Fruit fly (Drosophila melanogaster) whole organism, pupa: ENCODE data around the gene Cpr65Au.

Experiments
- CG10348 ChIP-seq: fragments of 200-800 bp; sonication (Bioruptor generic); IDR thresholded peaks from 2 replicates; pipeline ENCODE4 v1.3.6; 2022; ENCODE audit warnings: missing biosample characterization, missing genetic modification characterization
- CG12605 ChIP-seq: fragments of 200-800 bp; sonication (Bioruptor generic); IDR thresholded peaks from 2 replicates; pipeline ENCODE4 v1.3.6; 2022; ENCODE audit warnings: missing biosample characterization, missing genetic modification characterization
- CG13204 ChIP-seq: fragments of 200-800 bp; sonication (Bioruptor generic); optimal IDR thresholded peaks from 2 replicates; lab custom pipeline; 2018; ENCODE audit warnings: missing biosample characterization, mild to moderate bottlenecking, missing genetic modification characterization, moderate library complexity
- CG14655 ChIP-seq: fragments of 200-800 bp; sonication (Bioruptor generic); optimal IDR thresholded peaks from 3 replicates; lab custom pipeline; 2017; ENCODE audit warnings: mild to moderate bottlenecking, missing biosample characterization, missing genetic modification reagents, missing genetic modification characterization
- CG15710 ChIP-seq: fragments of 200-800 bp; sonication (Bioruptor generic); optimal IDR thresholded peaks from 2 replicates; lab custom pipeline; 2018; ENCODE audit warnings: missing biosample characterization, mild to moderate bottlenecking, missing genetic modification characterization, moderate library complexity
- CG17806 ChIP-seq: fragments of 200-800 bp; sonication (Bioruptor generic); optimal IDR thresholded peaks from 2 replicates; lab custom pipeline; 2018; ENCODE audit warnings: missing biosample characterization, mild to moderate bottlenecking, missing genetic modification characterization, moderate library complexity
- CG32121 ChIP-seq: fragments of 200-800 bp; sonication (Bioruptor generic); IDR thresholded peaks from 2 replicates; pipeline ENCODE4 v1.3.6; 2022; ENCODE audit warnings: missing biosample characterization, missing genetic modification characterization
- CG34367 ChIP-seq: fragments of 200-800 bp; sonication (Bioruptor generic); optimal IDR thresholded peaks from 2 replicates; lab custom pipeline; 2018; ENCODE audit warnings: missing biosample characterization, mild to moderate bottlenecking, missing genetic modification characterization
- CG8159 ChIP-seq: fragments of 200-800 bp; sonication (Bioruptor generic); optimal IDR thresholded peaks from 3 replicates; lab custom pipeline; 2018; ENCODE audit warnings: missing biosample characterization, mild to moderate bottlenecking, missing genetic modification characterization, moderate library complexity
- CG8301 ChIP-seq: fragments of 200-800 bp; sonication (Bioruptor generic); optimal IDR thresholded peaks from 2 replicates; lab custom pipeline; 2018; ENCODE audit warnings: missing biosample characterization, mild to moderate bottlenecking, missing genetic modification characterization
- CG9948 ChIP-seq: fragments of 200-800 bp; sonication (Bioruptor generic); optimal IDR thresholded peaks from 2 replicates; lab custom pipeline; 2018; ENCODE audit warnings: missing biosample characterization, mild to moderate bottlenecking, missing genetic modification characterization, moderate library complexity
- D1 ChIP-seq: fragments of 200-800 bp; sonication (Bioruptor generic); optimal IDR thresholded peaks from 2 replicates; lab custom pipeline; 2018; ENCODE audit warnings: missing biosample characterization, mild to moderate bottlenecking, missing genetic modification characterization, moderate library complexity
- EcR ChIP-seq: fragments of 200-800 bp; sonication (Bioruptor generic); optimal IDR thresholded peaks from 3 replicates; lab custom pipeline; 2019; ENCODE audit warnings: missing biosample characterization, missing genetic modification characterization, mild to moderate bottlenecking, moderate library complexity, missing genetic modification reagents
- Ets98B ChIP-seq: fragments of 200-800 bp; sonication (Bioruptor generic); IDR thresholded peaks from 2 replicates; pipeline ENCODE4 v1.3.6; 2022; ENCODE audit warnings: missing biosample characterization, missing genetic modification characterization
- Pif1A ChIP-seq: fragments of 200-800 bp; sonication (Bioruptor generic); optimal IDR thresholded peaks from 3 replicates; lab custom pipeline; 2016; ENCODE audit warnings: missing biosample characterization, missing genetic modification characterization
- Pif1B ChIP-seq: fragments of 200-800 bp; sonication (Bioruptor generic); optimal IDR thresholded peaks from 3 replicates; lab custom pipeline; 2016; ENCODE audit warnings: missing biosample characterization, missing genetic modification characterization
- Snoo ChIP-seq: fragments of 200-800 bp; sonication (Bioruptor generic); optimal IDR thresholded peaks from 3 replicates; lab custom pipeline; 2017; ENCODE audit warnings: missing biosample characterization, mild to moderate bottlenecking, missing genetic modification characterization, inconsistent platforms
- fd96Ca ChIP-seq: fragments of 200-800 bp; sonication (Bioruptor generic); IDR thresholded peaks from 3 replicates; pipeline ENCODE4 v1.3.6; 2022; ENCODE audit warnings: missing biosample characterization, missing genetic modification characterization
- gl ChIP-seq: fragments of 200-800 bp; sonication (Bioruptor generic); optimal IDR thresholded peaks from 2 replicates; lab custom pipeline; 2018; ENCODE audit warnings: missing biosample characterization, mild to moderate bottlenecking, missing genetic modification characterization
- rn ChIP-seq: fragments of 200-800 bp; sonication (Bioruptor generic); IDR thresholded peaks from 2 replicates; pipeline ENCODE4 v1.3.6; 2022; ENCODE audit warnings: missing biosample characterization, missing genetic modification characterization

The Cpr65Au gene

DNA sequence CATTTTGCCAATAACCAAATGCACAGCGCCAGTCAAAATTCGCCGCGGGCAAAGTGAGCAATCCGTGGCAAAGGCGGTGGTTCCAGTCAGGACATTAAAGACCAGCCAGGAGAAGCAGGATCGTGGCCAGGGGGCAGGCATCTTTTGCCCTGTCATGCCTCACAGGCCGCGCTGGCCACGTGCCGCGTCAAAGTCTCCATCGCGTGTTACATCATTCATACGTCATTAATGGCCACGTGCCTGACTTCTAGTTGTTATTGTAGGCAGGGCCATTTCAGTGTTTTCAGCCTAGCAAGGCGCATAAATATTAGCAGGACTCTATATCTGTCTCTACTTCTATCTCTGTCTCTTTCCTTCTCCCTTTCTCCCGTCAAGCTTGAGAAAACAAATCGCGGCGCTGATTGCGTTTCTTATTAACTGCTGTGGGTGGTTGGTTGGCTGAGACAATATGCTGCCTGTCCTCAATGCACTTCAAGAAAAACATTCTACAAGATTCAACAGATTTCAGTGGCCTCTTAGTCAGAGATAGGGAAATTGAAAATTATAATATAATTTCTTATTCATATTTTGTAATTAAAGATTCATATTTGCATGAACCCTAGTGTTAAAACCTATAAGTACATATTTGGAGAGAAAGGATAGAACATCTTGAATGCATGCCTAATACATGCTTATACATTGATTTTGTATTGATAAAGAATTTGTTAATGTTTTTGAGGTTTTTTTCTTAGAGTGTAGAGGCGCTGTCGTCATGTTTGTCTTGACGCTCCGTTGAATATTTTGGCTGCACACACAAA is 23.4 kb downstream of the Cpr65Au start:
- TF ChIP-seq EcR (GFP tag; lab: Kevin White, UChicago) (no peak), CG10348 (GFP tag; lab: Robert Waterston, UW) (no peak), CG12605 (GFP tag; lab: Robert Waterston, UW) (no peak), Snoo (tag; lab: Kevin White, UChicago) (no peak), gl (tag; lab: Kevin White, UChicago) (no peak), CG8301 (tag; lab: Kevin White, UChicago) (no peak), CG9948 (tag; lab: Kevin White, UChicago) (no peak), Ets98B (GFP tag; lab: Robert Waterston, UW) (no peak), Pif1A (GFP tag; lab: Kevin White, UChicago) (no peak), fd96Ca (no peak), rn (GFP tag; lab: Robert Waterston, UW) (no peak), CG14655 (GFP tag; lab: Kevin White, UChicago) (no peak), CG32121 (GFP tag; lab: Robert Waterston, UW) (no peak)

DNA sequence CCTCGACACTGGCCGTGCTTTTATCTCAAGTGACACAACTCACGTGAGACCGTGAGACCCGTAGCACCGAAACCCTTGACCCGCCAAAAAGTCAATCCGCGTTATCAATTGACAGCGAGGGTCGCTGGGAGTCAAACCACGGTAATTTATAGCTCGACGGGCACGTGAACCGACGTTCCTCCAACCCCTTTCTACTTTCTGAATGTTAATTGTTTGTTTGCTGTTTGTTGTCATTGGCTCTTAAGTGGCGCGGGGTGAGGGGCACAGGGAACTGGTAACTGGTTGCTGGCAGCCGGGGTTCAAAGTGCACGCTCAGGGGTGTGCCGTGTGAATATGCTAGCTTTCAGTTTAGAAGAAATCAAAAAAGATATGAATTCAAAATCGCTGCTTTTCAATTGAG is 25.2 kb downstream of the Cpr65Au start:
- no peak for TF ChIP-seq CG12605 (GFP tag; lab: Robert Waterston, UW)
- TF ChIP-seq gl (tag; lab: Kevin White, UChicago) = no peak
- TF ChIP-seq CG32121 (GFP tag; lab: Robert Waterston, UW) = no peak
- no peak for TF ChIP-seq CG15710
- TF ChIP-seq EcR (GFP tag; lab: Kevin White, UChicago) = no peak
- no peak for TF ChIP-seq CG9948 (tag; lab: Kevin White, UChicago)
- no peak for TF ChIP-seq CG10348 (GFP tag; lab: Robert Waterston, UW)
- TF ChIP-seq CG34367 (tag; lab: Kevin White, UChicago) = no peak
- no peak for TF ChIP-seq CG14655 (GFP tag; lab: Kevin White, UChicago)
- TF ChIP-seq Ets98B (GFP tag; lab: Robert Waterston, UW) = no peak
- TF ChIP-seq CG13204 (GFP tag; lab: Kevin White, UChicago) = no peak
- TF ChIP-seq rn (GFP tag; lab: Robert Waterston, UW) = no peak
- TF ChIP-seq Pif1A (GFP tag; lab: Kevin White, UChicago) = no peak
- TF ChIP-seq D1 (tag; lab: Kevin White, UChicago) = no peak
- TF ChIP-seq CG8301 (tag; lab: Kevin White, UChicago) = no peak

DNA sequence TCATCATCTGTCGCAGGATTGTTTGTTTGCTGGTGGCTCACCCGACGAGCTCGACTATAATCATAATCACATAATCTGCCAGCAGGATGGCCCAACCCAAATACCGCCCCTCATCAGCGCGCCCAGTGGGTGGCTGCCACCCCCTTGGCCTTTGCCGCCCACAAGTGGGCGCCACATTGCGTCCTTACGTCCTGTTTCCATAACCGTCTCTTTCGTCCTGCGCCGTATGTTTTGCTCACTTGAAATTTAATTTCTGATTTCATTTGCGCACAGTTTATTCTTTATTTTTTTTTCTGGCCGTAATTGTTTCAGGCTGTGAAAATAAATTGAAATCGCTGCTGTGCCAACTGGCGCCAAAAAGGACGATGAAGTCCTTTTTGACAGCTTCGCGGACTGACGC is 26.5 kb downstream of the Cpr65Au start:
- no peak for TF ChIP-seq CG8301 (tag; lab: Kevin White, UChicago)
- no peak for TF ChIP-seq gl (tag; lab: Kevin White, UChicago)
- no peak for TF ChIP-seq CG34367 (tag; lab: Kevin White, UChicago)
- no peak for TF ChIP-seq CG12605 (GFP tag; lab: Robert Waterston, UW)
- no peak for TF ChIP-seq CG13204 (GFP tag; lab: Kevin White, UChicago)
- TF ChIP-seq CG14655 (GFP tag; lab: Kevin White, UChicago) = no peak
- TF ChIP-seq CG15710 = no peak
- TF ChIP-seq D1 (tag; lab: Kevin White, UChicago) = no peak
- no peak for TF ChIP-seq CG17806
- TF ChIP-seq fd96Ca = no peak
- no peak for TF ChIP-seq CG8159 (tag; lab: Kevin White, UChicago)
- TF ChIP-seq CG9948 (tag; lab: Kevin White, UChicago) = no peak
- TF ChIP-seq Snoo (tag; lab: Kevin White, UChicago) = no peak
- no peak for TF ChIP-seq CG10348 (GFP tag; lab: Robert Waterston, UW)
- no peak for TF ChIP-seq CG32121 (GFP tag; lab: Robert Waterston, UW)
- no peak for TF ChIP-seq Ets98B (GFP tag; lab: Robert Waterston, UW)
- no peak for TF ChIP-seq rn (GFP tag; lab: Robert Waterston, UW)
- no peak for TF ChIP-seq Pif1A (GFP tag; lab: Kevin White, UChicago)
- TF ChIP-seq EcR (GFP tag; lab: Kevin White, UChicago) = no peak
- no peak for TF ChIP-seq Pif1B (GFP tag; lab: Kevin White, UChicago)

DNA sequence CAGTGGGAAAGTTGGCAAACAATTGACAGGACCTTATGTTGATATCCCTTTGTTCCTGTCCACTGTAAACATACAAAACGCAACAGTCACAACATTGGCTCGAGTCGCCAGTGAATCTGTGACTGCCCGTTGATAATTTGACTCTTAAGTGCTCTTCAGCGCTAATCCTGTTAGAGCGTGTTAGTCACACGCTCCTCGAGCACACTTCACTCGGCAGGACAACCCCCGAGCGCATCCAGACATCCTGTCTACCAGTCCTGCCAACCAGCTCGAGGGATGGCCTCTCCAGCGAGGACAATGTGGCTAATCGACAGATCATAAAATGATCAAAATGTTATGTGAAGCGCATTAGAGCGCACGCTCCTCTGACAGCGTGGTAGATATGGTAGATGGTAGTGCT is 27.4 kb downstream of the Cpr65Au start:
- TF ChIP-seq EcR (GFP tag; lab: Kevin White, UChicago) (no peak), rn (GFP tag; lab: Robert Waterston, UW) (no peak), fd96Ca (no peak), CG17806 (no peak), CG13204 (GFP tag; lab: Kevin White, UChicago) (no peak), CG12605 (GFP tag; lab: Robert Waterston, UW) (no peak), gl (tag; lab: Kevin White, UChicago) (no peak), Pif1B (GFP tag; lab: Kevin White, UChicago) (no peak), CG10348 (GFP tag; lab: Robert Waterston, UW) (no peak), D1 (tag; lab: Kevin White, UChicago) (no peak)

DNA sequence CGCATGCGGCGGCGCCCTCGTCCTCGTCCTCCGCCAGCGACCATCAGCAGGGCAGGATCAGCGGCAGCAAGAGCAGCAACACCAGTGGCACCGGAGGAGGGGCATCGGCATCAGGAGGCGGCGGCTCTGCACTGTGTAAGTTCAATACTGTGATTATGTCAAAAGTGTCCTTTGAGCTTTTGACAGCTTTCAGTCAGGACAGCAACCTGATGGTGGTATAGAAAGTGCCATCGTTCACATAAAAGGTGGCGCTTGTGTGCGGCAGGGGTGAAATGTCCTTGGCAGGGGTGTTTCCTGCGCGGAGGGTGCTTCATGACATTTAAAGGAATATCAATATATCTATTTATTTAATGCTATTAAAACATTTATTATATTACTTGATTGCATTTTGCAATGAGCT is 28.3 kb downstream of the Cpr65Au start:
- TF ChIP-seq gl (tag; lab: Kevin White, UChicago) (no peak), rn (GFP tag; lab: Robert Waterston, UW) (no peak), EcR (GFP tag; lab: Kevin White, UChicago) (no peak), CG34367 (tag; lab: Kevin White, UChicago) (no peak), fd96Ca (no peak)

DNA sequence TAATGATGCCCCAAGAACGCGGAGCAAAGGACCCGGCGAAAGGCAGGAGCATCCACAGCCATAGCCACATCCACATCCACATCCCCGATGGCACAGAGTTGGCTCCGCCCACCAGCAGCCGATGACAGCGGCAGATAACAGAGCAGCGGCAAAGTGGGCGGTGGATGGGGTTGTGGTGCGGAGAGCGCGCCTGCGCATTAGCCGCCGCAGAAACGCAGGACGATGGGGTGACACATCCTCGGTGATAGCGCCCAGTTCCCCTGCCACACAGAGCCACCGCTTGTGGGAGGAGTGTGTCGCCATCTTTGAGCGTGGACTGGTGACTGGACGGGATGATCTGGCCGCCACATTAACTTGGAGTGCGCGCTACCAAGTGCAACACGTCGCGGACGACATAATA is 34.6 kb downstream of the Cpr65Au start, which contains the start of gene Ets65A:
Ets65A (plus strand) TSS at position 348 of the 400 bp plus-strand sequence.
- no peak for TF ChIP-seq CG10348 (GFP tag; lab: Robert Waterston, UW)
- TF ChIP-seq CG9948 (tag; lab: Kevin White, UChicago) = no peak
- TF ChIP-seq CG13204 (GFP tag; lab: Kevin White, UChicago) = no peak
- no peak for TF ChIP-seq Pif1B (GFP tag; lab: Kevin White, UChicago)
- no peak for TF ChIP-seq CG15710
- no peak for TF ChIP-seq D1 (tag; lab: Kevin White, UChicago)
- TF ChIP-seq fd96Ca = no peak
